Fruit fly (Drosophila melanogaster) ovary, adult (tissue): ENCODE measurements around the gene CG32483.

Source experiments
- CG17801 ChIP-seq: fragments of 200-800 bp; optimal IDR thresholded peaks from 2 replicates; lab custom pipeline; 2019; ENCODE audit warnings: missing biosample characterization, mild to moderate bottlenecking, missing genetic modification characterization, moderate library complexity; ENCODE audit not compliant: partially characterized antibody

CG32483 gene

DNA sequence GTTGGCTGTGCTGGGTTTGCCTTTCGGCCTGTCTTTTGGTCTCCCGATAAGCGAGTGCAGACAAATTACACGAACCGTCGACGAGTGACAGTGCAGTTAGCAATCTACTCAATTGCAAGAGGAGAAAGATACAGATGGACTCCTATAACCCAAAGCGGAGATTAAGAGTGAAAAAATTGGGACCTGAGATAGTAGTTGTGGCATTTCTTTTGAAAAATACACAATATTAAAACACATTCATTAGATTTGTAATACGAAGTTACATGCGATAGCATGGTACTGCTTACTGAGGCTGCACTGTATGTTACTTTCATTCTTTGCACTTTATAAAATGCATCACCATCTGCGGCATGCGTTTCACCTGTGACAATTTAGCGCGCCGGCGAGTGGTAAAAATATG, 37.3 kb upstream of the CG32483 start:
- TF ChIP-seq CG17801 (GFP tag; lab: Kevin White, UChicago): no peak

DNA sequence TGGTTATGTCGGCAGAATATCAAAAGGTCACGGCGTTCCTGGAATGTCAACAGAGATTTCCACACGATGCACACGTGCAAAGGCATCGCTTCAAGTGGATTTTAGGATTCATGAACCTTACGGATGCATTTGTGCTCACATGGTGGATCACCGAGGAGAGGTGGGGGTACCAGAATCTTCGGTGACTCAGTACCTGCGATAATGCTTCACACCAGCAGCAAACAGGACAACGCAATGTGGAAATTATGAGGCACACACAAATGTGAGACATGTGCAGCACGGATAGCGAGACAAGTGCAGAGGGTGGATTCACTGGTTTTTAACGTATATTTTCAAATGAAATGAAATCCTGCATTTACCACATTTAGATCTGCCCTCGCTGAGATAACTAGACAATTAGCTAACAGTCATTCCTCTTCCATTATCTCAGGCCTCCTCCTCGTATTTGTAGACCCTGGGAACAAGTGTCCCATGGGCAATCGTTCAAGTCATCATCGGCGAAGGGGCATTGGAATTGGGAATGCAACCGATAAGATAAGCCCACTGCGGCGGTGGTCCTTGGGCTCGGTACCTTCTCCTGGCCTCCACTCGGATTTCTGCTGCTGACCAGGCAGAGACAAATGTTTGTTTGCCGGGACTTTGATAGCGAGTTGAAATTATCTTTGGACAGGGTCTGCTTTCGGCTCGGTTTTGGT, 36.8 kb upstream of the CG32483 start:
- TF ChIP-seq CG17801 (GFP tag; lab: Kevin White, UChicago): no peak

DNA sequence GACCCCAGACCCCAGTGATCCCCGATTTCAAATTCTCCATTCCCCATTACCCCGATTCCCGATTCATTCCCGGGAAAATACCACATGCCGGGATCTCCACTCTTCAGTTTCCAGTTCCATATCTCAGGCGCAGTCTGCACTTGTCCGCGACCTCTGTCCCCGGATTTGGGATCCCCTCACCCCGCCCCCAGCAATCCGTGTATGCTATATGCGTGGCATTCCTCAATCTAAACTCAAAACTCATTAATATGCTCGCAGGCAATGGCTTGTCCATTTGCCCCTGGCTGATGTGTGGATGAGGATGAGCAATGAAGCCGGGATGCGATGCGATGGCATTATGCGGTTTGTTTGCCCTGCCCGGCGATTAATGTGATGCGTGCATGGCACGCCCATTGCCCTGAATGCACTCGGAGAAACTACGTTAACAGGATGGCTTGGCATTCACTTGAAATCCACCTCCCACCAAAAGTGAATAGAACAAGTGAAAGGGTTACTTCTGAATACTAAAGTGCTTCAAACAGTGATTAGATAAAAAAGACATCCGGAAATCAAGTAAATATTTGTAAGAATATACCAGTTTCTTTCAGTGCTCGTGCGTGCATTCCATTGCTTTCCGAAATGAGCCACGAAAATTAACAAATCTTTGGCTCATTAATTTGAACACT, 35.8 kb upstream of the CG32483 start:
- TF ChIP-seq CG17801 (GFP tag; lab: Kevin White, UChicago): no peak

dm6 chr3L:724518-725341, 34.8 kb upstream of the CG32483 start:
- peak; percentile 34 for TF ChIP-seq CG17801 (GFP tag; lab: Kevin White, UChicago)

dm6 chr3L:723654-724461, 34.0 kb upstream of the CG32483 start:
- no peak for TF ChIP-seq CG17801 (GFP tag; lab: Kevin White, UChicago)

DNA sequence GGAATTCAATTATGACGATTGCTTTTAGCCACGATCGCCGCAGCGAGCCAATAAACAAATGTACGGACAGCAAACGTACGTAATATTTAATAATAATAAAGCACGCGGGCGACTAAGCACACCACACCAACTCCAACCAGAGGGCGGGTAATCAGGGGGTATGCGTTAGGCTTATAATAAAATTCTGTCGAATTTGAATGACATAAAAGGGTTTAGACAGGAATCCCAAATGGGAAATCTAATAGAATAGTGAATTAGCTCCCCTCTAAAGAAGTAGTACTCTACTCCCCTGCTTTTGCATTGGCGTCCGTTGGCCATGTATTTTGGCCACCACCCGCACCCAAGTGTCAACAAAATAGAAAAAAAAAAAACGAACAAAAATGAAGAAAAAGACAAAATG, 32.5 kb upstream of the CG32483 start:
- no peak for TF ChIP-seq CG17801 (GFP tag; lab: Kevin White, UChicago)

dm6 chr3L:721863-722262, 32.0 kb upstream of the CG32483 start:
- TF ChIP-seq CG17801 (GFP tag; lab: Kevin White, UChicago): no peak

DNA sequence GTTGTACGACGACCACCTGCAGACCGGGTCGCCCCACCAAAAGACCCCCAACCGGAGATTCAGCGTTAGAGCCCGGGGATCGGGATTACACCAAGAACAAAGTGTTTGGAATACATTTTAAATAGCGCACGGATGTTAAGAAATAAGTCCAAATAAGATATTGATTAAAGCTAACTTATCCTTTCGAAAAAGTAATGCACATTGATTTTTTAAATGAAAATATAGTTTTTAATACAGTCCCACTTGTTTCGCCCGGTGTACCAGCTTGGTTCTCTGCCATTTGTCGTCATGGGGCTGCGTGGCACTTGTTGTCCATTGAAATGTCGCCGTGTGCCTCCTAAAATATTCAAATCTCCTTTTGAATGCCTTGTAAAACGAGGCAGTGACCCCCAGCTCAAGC, 31.1 kb upstream of the CG32483 start:
- TF ChIP-seq CG17801 (GFP tag; lab: Kevin White, UChicago): no peak

DNA sequence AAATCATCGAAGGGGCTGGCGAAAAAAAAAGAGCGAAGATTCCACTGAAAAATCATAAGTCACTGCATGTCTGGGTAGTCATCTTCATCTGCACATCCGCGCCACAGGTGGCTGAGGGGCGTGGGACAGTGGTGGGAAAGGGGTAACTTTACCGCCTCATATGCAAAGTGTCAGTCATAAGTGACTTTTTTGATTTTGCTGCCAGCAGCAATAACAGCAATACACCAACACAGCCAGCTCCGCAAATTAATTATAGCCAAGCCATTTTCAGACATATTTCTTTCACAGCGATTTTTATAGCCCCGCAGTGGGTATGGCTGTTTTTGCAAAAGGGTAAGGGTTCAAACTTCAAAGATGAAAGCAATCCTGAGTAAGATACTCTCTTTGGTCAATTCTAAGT, 28.5 kb upstream of the CG32483 start:
- TF ChIP-seq CG17801 (GFP tag; lab: Kevin White, UChicago): no peak

DNA sequence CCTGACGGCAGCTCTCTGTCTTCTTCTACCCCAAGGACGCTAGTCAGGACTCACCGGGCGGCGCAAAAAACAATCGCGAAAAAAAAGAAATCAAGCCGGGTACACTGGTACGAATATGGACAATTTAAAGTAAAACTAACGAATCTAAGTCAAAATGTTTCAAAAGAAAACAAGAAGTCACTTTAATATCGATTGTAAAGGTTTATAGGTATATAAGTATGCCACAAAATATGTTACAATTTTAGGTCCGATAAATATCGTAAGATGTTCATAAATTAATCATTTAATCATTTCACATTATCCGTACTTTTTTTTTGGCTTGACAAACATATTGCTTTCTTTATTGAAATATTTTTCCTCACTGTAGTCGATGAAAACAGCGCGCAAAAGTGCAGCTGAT, 26.2 kb upstream of the CG32483 start:
- TF ChIP-seq CG17801 (GFP tag; lab: Kevin White, UChicago): no peak

DNA sequence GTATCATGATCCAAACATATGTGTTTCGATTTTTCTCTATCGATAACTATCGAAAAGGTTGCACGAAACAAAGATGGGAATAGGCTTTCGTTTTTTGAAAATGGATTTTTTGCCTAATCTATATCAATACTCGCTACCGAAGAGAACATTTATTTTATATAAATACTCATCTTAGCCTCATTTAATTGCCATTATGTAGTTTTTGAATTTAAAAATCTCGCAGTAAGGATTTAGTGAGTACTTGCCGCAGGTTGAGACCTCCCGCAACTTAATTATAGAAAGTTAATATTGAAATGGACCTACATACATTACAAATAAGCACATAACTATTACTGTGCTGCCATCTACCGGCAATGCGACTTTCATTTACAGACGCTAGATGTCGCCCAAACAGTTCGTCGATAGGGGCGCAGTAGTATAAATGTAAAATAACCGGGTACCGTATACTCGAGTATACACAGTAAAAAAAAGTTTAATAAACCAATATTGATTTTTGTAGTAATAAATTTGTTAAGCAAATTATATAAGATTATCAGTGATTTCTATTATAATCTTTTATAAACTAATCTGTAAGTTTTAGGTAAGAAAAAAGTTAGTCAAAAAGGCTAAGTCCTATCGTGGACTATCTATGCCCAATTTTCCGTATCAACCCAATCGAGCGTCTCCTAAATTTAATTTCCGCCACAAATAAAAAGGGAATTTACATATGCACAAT, 22.1 kb upstream of the CG32483 start, which contains the start of gene CG13896:
TSS of gene CG13896 (minus strand) at position 12 of the 715 bp plus-strand sequence.
- TF ChIP-seq CG17801 (GFP tag; lab: Kevin White, UChicago): peak; percentile 65

- no peak for TF ChIP-seq CG17801 (GFP tag; lab: Kevin White, UChicago)
These were observed 20.5 kb upstream of the CG32483 start, which contains the start of gene CkIIalpha-i3 for dm6 chr3L:710345-710822. CkIIalpha-i3 (minus strand) TSS chr3L:710607.

DNA sequence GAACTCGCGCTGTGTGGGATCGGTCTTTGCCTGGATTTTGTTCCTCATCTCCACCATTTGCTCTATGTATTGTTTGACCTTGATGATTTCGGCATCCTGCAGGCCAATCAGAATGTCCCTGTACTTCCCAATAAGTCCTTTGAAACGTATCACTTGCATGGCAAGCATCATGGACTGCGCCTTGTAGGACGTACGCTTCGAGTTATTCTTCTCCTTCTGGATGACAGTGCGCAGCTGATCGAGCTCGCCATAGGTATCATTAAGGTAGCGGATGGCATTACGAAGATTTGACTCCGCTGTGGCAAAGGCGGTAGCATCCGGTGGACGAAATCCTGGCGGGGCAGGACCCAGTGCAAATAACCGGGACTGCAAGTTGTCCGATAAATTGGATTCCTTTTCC, 20.0 kb upstream of the CG32483 start:
- TF ChIP-seq CG17801 (GFP tag; lab: Kevin White, UChicago): no peak
